Worm (Caenorhabditis elegans) whole organism, mixed stage, embryonic: ENCODE data around the gene ceh-76.

Experiments
- cnd-1 ChIP-seq: fragments of 200-800 bp; sonication (Bioruptor generic); optimal IDR thresholded peaks from 2 replicates; lab custom pipeline; 2018; ENCODE audit warnings: mild to moderate bottlenecking, missing genetic modification characterization, missing compliant biosample characterization
- elt-1 ChIP-seq: sonication (generic microtip); optimal IDR thresholded peaks from 2 replicates; lab custom pipeline; 2017; ENCODE audit warnings: missing genetic modification characterization, mild to moderate bottlenecking, missing compliant biosample characterization, antibody characterized with exemption, moderate library complexity, borderline replicate concordance; ENCODE audit not compliant: insufficient read depth
- elt-3 ChIP-seq: fragments of 150-350 bp; optimal IDR thresholded peaks from 2 replicates; lab custom pipeline; 2014; ENCODE audit warnings: missing biosample characterization, missing genetic modification characterization
- flh-1 ChIP-seq: fragments of 200-800 bp; sonication (Bioruptor generic); optimal IDR thresholded peaks from 2 replicates; lab custom pipeline; 2018; ENCODE audit warnings: mild to moderate bottlenecking, missing genetic modification characterization, moderate library complexity, missing compliant biosample characterization
- lin-13 ChIP-seq: fragments of 150-350 bp; optimal IDR thresholded peaks from 2 replicates; lab custom pipeline; 2014; ENCODE audit warnings: missing biosample characterization, missing genetic modification characterization
- lsy-2 ChIP-seq: fragments of 150-350 bp; optimal IDR thresholded peaks from 2 replicates; lab custom pipeline; 2014; ENCODE audit warnings: missing biosample characterization, missing genetic modification characterization
- nhr-12 ChIP-seq: fragments of 150-350 bp; optimal IDR thresholded peaks from 2 replicates; lab custom pipeline; 2014; ENCODE audit warnings: missing biosample characterization, missing genetic modification characterization
- nhr-237 ChIP-seq: fragments of 150-350 bp; optimal IDR thresholded peaks from 2 replicates; lab custom pipeline; 2014; ENCODE audit warnings: missing biosample characterization, missing genetic modification characterization
- nhr-28 ChIP-seq: fragments of 150-350 bp; optimal IDR thresholded peaks from 2 replicates; lab custom pipeline; 2014; ENCODE audit warnings: missing biosample characterization, missing genetic modification characterization
- nhr-76 ChIP-seq: sonication (generic microtip); optimal IDR thresholded peaks from 2 replicates; lab custom pipeline; 2017; ENCODE audit warnings: missing biosample characterization, missing genetic modification characterization
- sem-2 ChIP-seq: fragments of 200-800 bp; sonication (Bioruptor generic); optimal IDR thresholded peaks from 2 replicates; lab custom pipeline; 2018; ENCODE audit warnings: mild to moderate bottlenecking, missing genetic modification characterization, missing compliant biosample characterization
- snpc-4 ChIP-seq: fragments of 150-350 bp; optimal IDR thresholded peaks from 2 replicates; lab custom pipeline; 2014; ENCODE audit warnings: missing biosample characterization, missing genetic modification characterization
- sptf-1 ChIP-seq: sonication (generic microtip); optimal IDR thresholded peaks from 2 replicates; lab custom pipeline; 2017; ENCODE audit warnings: mild to moderate bottlenecking, missing genetic modification characterization, moderate library complexity, missing compliant biosample characterization
- ztf-11 ChIP-seq: fragments of 150-350 bp; optimal IDR thresholded peaks from 2 replicates; lab custom pipeline; 2014; ENCODE audit warnings: missing biosample characterization, missing genetic modification characterization

DNA sequence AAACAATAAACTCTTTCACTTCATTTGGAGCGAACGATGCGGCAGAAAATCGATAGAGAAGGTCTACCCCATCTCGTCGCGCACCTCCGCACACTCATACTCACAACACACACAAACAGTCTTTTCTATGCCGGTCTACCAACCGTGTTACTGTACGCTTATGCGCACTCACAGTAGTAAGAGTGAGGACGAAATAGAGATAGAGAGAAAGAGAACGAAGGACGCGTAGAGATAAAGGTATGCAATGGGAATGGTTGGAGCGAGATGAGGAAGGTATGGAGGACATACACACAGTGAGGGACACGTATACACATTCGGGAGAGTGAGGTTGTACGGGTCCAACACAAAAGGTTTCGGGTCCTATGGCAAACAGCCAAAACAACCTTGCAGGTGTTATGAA is 15.7 kb downstream of the ceh-76 start:
- TF ChIP-seq nhr-237 (tag; lab: Kevin White, UChicago) = peak; percentile 9
- no peak for TF ChIP-seq nhr-28 (tag; lab: Kevin White, UChicago)
- TF ChIP-seq elt-3 (tag; lab: Kevin White, UChicago) = no peak
- TF ChIP-seq snpc-4 = no peak
- no peak for TF ChIP-seq ztf-11
- TF ChIP-seq lin-13 = no peak
- TF ChIP-seq nhr-12 = no peak
- TF ChIP-seq nhr-76 (tag; lab: Kevin White, UChicago) = no peak
- no peak for TF ChIP-seq sem-2
- TF ChIP-seq sptf-1 (tag; lab: Kevin White, UChicago) = peak; percentile 46
- peak; percentile 45 for TF ChIP-seq cnd-1
- TF ChIP-seq lsy-2 (tag; lab: Kevin White, UChicago) = peak; percentile 51
- TF ChIP-seq elt-1 (tag; lab: Kevin White, UChicago) = no peak
- no peak for TF ChIP-seq flh-1
